Fruit fly (Drosophila melanogaster) whole organism, embryonic: Measurements from ENCODE around the gene CG31275.

Experiments
- Adf1 ChIP-seq: fragments of 200-800 bp; sonication (Bioruptor generic); IDR thresholded peaks from 2 replicates; pipeline ENCODE4 v1.3.6; 2022; ENCODE audit warnings: missing biosample characterization, missing genetic modification characterization
- BEAF-32 ChIP-seq: fragments of 200-800 bp; sonication (Bioruptor generic); optimal IDR thresholded peaks from 3 replicates; lab custom pipeline; 2017; ENCODE audit warnings: missing biosample characterization, missing genetic modification characterization, mild to moderate bottlenecking, moderate library complexity, missing genetic modification reagents
- Bgb ChIP-seq: fragments of 200-800 bp; sonication (Bioruptor generic); IDR thresholded peaks from 2 replicates; pipeline ENCODE4 v1.3.6; 2022; ENCODE audit warnings: missing biosample characterization, missing genetic modification characterization; ENCODE audit not compliant: partially characterized antibody
- CG10959 ChIP-seq: fragments of 200-800 bp; sonication (Bioruptor generic); IDR thresholded peaks from 2 replicates; pipeline ENCODE4 v1.3.6; 2022; ENCODE audit warnings: missing biosample characterization, missing genetic modification characterization
- CG13624 ChIP-seq: fragments of 200-800 bp; sonication (Bioruptor generic); optimal IDR thresholded peaks from 2 replicates; lab custom pipeline; 2016; ENCODE audit warnings: missing biosample characterization, missing genetic modification characterization
- CG1603 ChIP-seq: fragments of 200-800 bp; sonication (Bioruptor generic); optimal IDR thresholded peaks from 2 replicates; lab custom pipeline; 2019; ENCODE audit warnings: missing biosample characterization, mild to moderate bottlenecking, missing genetic modification characterization, moderate library complexity
- CG17568 ChIP-seq: fragments of 200-800 bp; sonication (Bioruptor generic); optimal IDR thresholded peaks from 2 replicates; lab custom pipeline; 2018; ENCODE audit warnings: missing biosample characterization, mild to moderate bottlenecking, missing genetic modification characterization, moderate library complexity
- CG1832 ChIP-seq: fragments of 200-800 bp; sonication (Bioruptor generic); optimal IDR thresholded peaks from 2 replicates; lab custom pipeline; 2017; ENCODE audit warnings: missing biosample characterization, mild to moderate bottlenecking, missing genetic modification characterization, inconsistent platforms
- CG2202 ChIP-seq: fragments of 200-800 bp; sonication (Bioruptor generic); optimal IDR thresholded peaks from 2 replicates; lab custom pipeline; 2018; ENCODE audit warnings: missing biosample characterization, mild to moderate bottlenecking, missing genetic modification characterization
- CG32767 ChIP-seq: fragments of 200-800 bp; sonication (Bioruptor generic); IDR thresholded peaks from 2 replicates; pipeline ENCODE4 v1.3.6; 2022; ENCODE audit warnings: missing biosample characterization, missing genetic modification characterization
- CG33557 ChIP-seq: fragments of 200-800 bp; sonication (Bioruptor generic); optimal IDR thresholded peaks from 2 replicates; lab custom pipeline; 2019; ENCODE audit warnings: missing biosample characterization, mild to moderate bottlenecking, missing genetic modification characterization, moderate library complexity
- CG6791 ChIP-seq: fragments of 200-800 bp; sonication (Bioruptor generic); IDR thresholded peaks from 3 replicates; pipeline ENCODE4 v1.3.6; 2022; ENCODE audit warnings: missing biosample characterization, missing genetic modification characterization; ENCODE audit not compliant: partially characterized antibody
- CG8478 ChIP-seq: fragments of >200 bp; optimal IDR thresholded peaks from 2 replicates; lab custom pipeline; 2018
- CkIIα-i1 ChIP-seq: fragments of 200-800 bp; sonication (Bioruptor generic); IDR thresholded peaks from 2 replicates; pipeline ENCODE4 v1.3.6; 2022; ENCODE audit warnings: missing biosample characterization, missing genetic modification characterization
- CoRest ChIP-seq: fragments of 200-800 bp; sonication (Bioruptor generic); optimal IDR thresholded peaks from 3 replicates; lab custom pipeline; 2018; ENCODE audit warnings: missing biosample characterization, mild to moderate bottlenecking, missing genetic modification characterization, moderate library complexity
- D ChIP-seq, 2 experiments: fragments of 200-800 bp in 1 of 2; fragments of >200 bp in 1 of 2; sonication (Bioruptor generic) in 1 of 2; optimal IDR thresholded peaks; 2 replicates in 1 of 2; 3 replicates in 1 of 2; lab custom pipeline; 2017; ENCODE audit warnings: mild to moderate bottlenecking in 1 of 2, missing biosample characterization in 1 of 2, missing genetic modification characterization in 1 of 2, missing genetic modification reagents in 1 of 2
- Deaf1 ChIP-seq: fragments of 200-800 bp; optimal IDR thresholded peaks from 3 replicates; lab custom pipeline; 2019; ENCODE audit warnings: missing biosample characterization, mild to moderate bottlenecking, missing genetic modification characterization, moderate library complexity
- Doc3 ChIP-seq: fragments of 200-800 bp; sonication (Bioruptor generic); IDR thresholded peaks from 3 replicates; pipeline ENCODE4 v1.3.6; 2022; ENCODE audit warnings: missing biosample characterization, missing genetic modification characterization; ENCODE audit not compliant: partially characterized antibody
- Kr ChIP-seq: fragments of 200-800 bp; sonication (Bioruptor generic); optimal IDR thresholded peaks from 2 replicates; lab custom pipeline; 2017; ENCODE audit warnings: missing biosample characterization, mild to moderate bottlenecking, missing genetic modification characterization
- Med ChIP-seq: fragments of 200-800 bp; sonication (Bioruptor generic); peaks from one replicate; lab custom pipeline; 2016; ENCODE audit warnings: missing biosample characterization, missing genetic modification characterization, mild to moderate bottlenecking, inconsistent platforms, moderate library complexity
- Opbp ChIP-seq: fragments of 200-800 bp; sonication (Bioruptor generic); IDR thresholded peaks from 3 replicates; pipeline ENCODE4 v1.3.6; 2022; ENCODE audit warnings: missing biosample characterization, missing genetic modification characterization; ENCODE audit not compliant: partially characterized antibody
- Trl ChIP-seq, 3 experiments: fragments of >200 bp in 2 of 3; fragments of 200-800 bp in 1 of 3; sonication (Bioruptor generic) in 1 of 3; optimal IDR thresholded peaks; 2 replicates in 1 of 3; 3 replicates in 2 of 3; lab custom pipeline; 2016 to 2017; ENCODE audit warnings: missing biosample characterization in 1 of 3, missing genetic modification characterization in 1 of 3
- Xrp1 ChIP-seq: fragments of 200-800 bp; sonication (Bioruptor generic); IDR thresholded peaks from 2 replicates; pipeline ENCODE4 v1.3.6; 2022; ENCODE audit warnings: missing biosample characterization, missing genetic modification characterization
- abd-A ChIP-seq: fragments of 200-800 bp; sonication (Bioruptor generic); optimal IDR thresholded peaks from 3 replicates; lab custom pipeline; 2019; ENCODE audit warnings: missing biosample characterization, mild to moderate bottlenecking, missing genetic modification characterization, moderate library complexity
- al ChIP-seq: fragments of 200-800 bp; sonication (Bioruptor generic); IDR thresholded peaks from 2 replicates; pipeline ENCODE4 v1.3.6; 2022; ENCODE audit warnings: missing biosample characterization, missing genetic modification characterization
- ara ChIP-seq: fragments of 200-800 bp; sonication (Bioruptor generic); IDR thresholded peaks from 2 replicates; pipeline ENCODE4 v1.3.6; 2022; ENCODE audit warnings: missing biosample characterization, missing genetic modification characterization
- ash1 ChIP-seq: fragments of 200-800 bp; sonication (Bioruptor generic); optimal IDR thresholded peaks from 2 replicates; lab custom pipeline; 2018; ENCODE audit warnings: missing biosample characterization, mild to moderate bottlenecking, missing genetic modification characterization
- caup ChIP-seq: fragments of 200-800 bp; sonication (Bioruptor generic); optimal IDR thresholded peaks from 3 replicates; lab custom pipeline; 2017; ENCODE audit warnings: missing biosample characterization, mild to moderate bottlenecking, missing genetic modification characterization, moderate library complexity; ENCODE audit not compliant: severe bottlenecking
- ewg ChIP-seq: fragments of 200-800 bp; sonication (Bioruptor generic); optimal IDR thresholded peaks from 3 replicates; lab custom pipeline; 2017; ENCODE audit warnings: mild to moderate bottlenecking, missing biosample characterization, missing genetic modification reagents, missing genetic modification characterization
- gcm ChIP-seq: fragments of 200-800 bp; sonication (Bioruptor generic); optimal IDR thresholded peaks from 2 replicates; lab custom pipeline; 2019; ENCODE audit warnings: missing biosample characterization, mild to moderate bottlenecking, missing genetic modification characterization, moderate library complexity
- kni ChIP-seq: fragments of 200-800 bp; sonication (Bioruptor generic); optimal IDR thresholded peaks from 3 replicates; lab custom pipeline; 2017; ENCODE audit warnings: mild to moderate bottlenecking, missing biosample characterization, missing genetic modification reagents, missing genetic modification characterization
- nmo ChIP-seq: fragments of 200-800 bp; sonication (Bioruptor generic); optimal IDR thresholded peaks from 2 replicates; lab custom pipeline; 2018; ENCODE audit warnings: missing biosample characterization, mild to moderate bottlenecking, missing genetic modification characterization, moderate library complexity
- oc ChIP-seq: fragments of 200-800 bp; sonication (Bioruptor generic); optimal IDR thresholded peaks from 2 replicates; lab custom pipeline; 2018; ENCODE audit warnings: missing biosample characterization, mild to moderate bottlenecking, missing genetic modification characterization, moderate library complexity
- onecut ChIP-seq: fragments of 200-800 bp; sonication (Bioruptor generic); IDR thresholded peaks from 2 replicates; pipeline ENCODE4 v1.3.6; 2022; ENCODE audit warnings: missing biosample characterization, missing genetic modification characterization
- ranshi ChIP-seq: fragments of 200-800 bp; sonication (Bioruptor generic); IDR thresholded peaks from 2 replicates; pipeline ENCODE4 v1.3.6; 2022; ENCODE audit warnings: missing biosample characterization, missing genetic modification characterization
- repo ChIP-seq: fragments of 200-800 bp; sonication (Bioruptor generic); optimal IDR thresholded peaks from 2 replicates; lab custom pipeline; 2016; ENCODE audit warnings: missing biosample characterization, missing genetic modification characterization
- rib ChIP-seq: fragments of 200-800 bp; sonication (Bioruptor generic); IDR thresholded peaks from 2 replicates; pipeline ENCODE4 v1.3.6; 2022; ENCODE audit warnings: missing biosample characterization, missing genetic modification characterization
- ro ChIP-seq: fragments of 200-800 bp; sonication (Bioruptor generic); IDR thresholded peaks from 2 replicates; pipeline ENCODE4 v1.3.6; 2022; ENCODE audit warnings: missing biosample characterization, missing genetic modification characterization
- run ChIP-seq: fragments of 200-800 bp; sonication (Bioruptor generic); optimal IDR thresholded peaks from 3 replicates; lab custom pipeline; 2018; ENCODE audit warnings: missing biosample characterization, mild to moderate bottlenecking, missing genetic modification characterization
- salm ChIP-seq: fragments of 200-800 bp; sonication (Bioruptor generic); optimal IDR thresholded peaks from 2 replicates; lab custom pipeline; 2018; ENCODE audit warnings: missing biosample characterization, mild to moderate bottlenecking, missing genetic modification characterization
- sd ChIP-seq: fragments of 200-800 bp; sonication (Bioruptor generic); optimal IDR thresholded peaks from 3 replicates; lab custom pipeline; 2018; ENCODE audit warnings: missing biosample characterization, mild to moderate bottlenecking, missing genetic modification characterization, moderate library complexity
- sim ChIP-seq: fragments of 200-800 bp; sonication (Bioruptor generic); IDR thresholded peaks from 2 replicates; pipeline ENCODE4 v1.3.6; 2022; ENCODE audit warnings: missing biosample characterization, missing genetic modification characterization
- slbo ChIP-seq: fragments of 200-800 bp; sonication (Bioruptor generic); IDR thresholded peaks from 2 replicates; pipeline ENCODE4 v1.3.6; 2022; ENCODE audit warnings: missing biosample characterization, missing genetic modification characterization
- sna ChIP-seq: fragments of 200-800 bp; sonication (Bioruptor generic); IDR thresholded peaks from 2 replicates; pipeline ENCODE4 v1.3.6; 2022; ENCODE audit warnings: missing biosample characterization, missing genetic modification characterization; ENCODE audit not compliant: partially characterized antibody
- stc ChIP-seq: fragments of 200-800 bp; sonication (Bioruptor generic); IDR thresholded peaks from 2 replicates; pipeline ENCODE4 v1.3.6; 2022; ENCODE audit warnings: missing biosample characterization, missing genetic modification characterization
- tll ChIP-seq, 2 experiments: fragments of 200-800 bp in 1 of 2; fragments of >200 bp in 1 of 2; sonication (Bioruptor generic) in 1 of 2; optimal IDR thresholded peaks; 2 replicates each; lab custom pipeline; 2017 to 2019; ENCODE audit warnings: missing biosample characterization in 2 of 2, missing genetic modification characterization in 2 of 2, mild to moderate bottlenecking in 1 of 2, moderate library complexity in 1 of 2
- yki ChIP-seq: fragments of >200 bp; optimal IDR thresholded peaks from 3 replicates; lab custom pipeline; 2018
- z ChIP-seq: fragments of 200-800 bp; sonication (Bioruptor generic); IDR thresholded peaks from 3 replicates; pipeline ENCODE4 v1.3.6; 2022; ENCODE audit warnings: missing biosample characterization, missing genetic modification characterization
- zen ChIP-seq: fragments of 200-800 bp; sonication (Bioruptor generic); optimal IDR thresholded peaks from 3 replicates; lab custom pipeline; 2018; ENCODE audit warnings: missing biosample characterization, mild to moderate bottlenecking, missing genetic modification characterization, moderate library complexity

CG31275 gene

DNA sequence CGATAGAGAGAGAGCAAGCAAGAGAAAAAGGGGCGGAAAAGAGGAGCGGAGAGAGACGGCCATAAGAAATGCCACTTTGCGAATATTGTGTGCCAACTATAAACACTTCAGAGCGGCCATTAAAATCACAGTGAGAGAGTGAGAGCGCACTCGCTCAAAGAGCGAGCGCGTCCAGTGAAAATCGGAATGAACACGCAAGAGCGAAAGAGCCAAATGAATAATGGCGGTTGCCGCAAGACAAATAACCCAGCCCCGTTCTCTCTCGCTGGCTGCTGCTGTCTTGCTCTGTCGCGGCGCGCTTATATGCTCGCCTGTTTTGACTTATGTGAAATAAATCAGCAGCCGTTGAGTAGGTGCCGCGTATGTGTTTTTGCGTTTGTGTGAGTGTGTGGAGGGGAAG is 48.3 kb downstream of the CG31275 start (continued):
- TF ChIP-seq salm (no peak), CG33557 (no peak), CG10959 (GFP tag; lab: Robert Waterston, UW) (no peak), BEAF-32 (GFP tag; lab: Kevin White, UChicago) (no peak), nmo (GFP tag; lab: Kevin White, UChicago) (peak; percentile 35), stc (GFP tag; lab: Robert Waterston, UW) (peak; percentile 36; the same call in 1 of the 2 replicates), z (GFP tag; lab: Robert Waterston, UW) (peak; percentile 95), run (no peak), Kr (GFP tag; lab: Kevin White, UChicago) (peak; percentile 14), D (optimal IDR thresholded peaks at IDR 0.05; lab: Kevin White, UChicago) (peak; percentile 79), D (GFP tag; optimal IDR thresholded peaks at IDR 0.05; lab: Kevin White, UChicago) (no peak), ro (GFP tag; lab: Robert Waterston, UW) (no peak), ranshi (GFP tag; lab: Robert Waterston, UW) (no peak), zen (tag; lab: Kevin White, UChicago) (peak; percentile 60), gcm (GFP tag; lab: Kevin White, UChicago) (peak; percentile 48), onecut (GFP tag; lab: Robert Waterston, UW) (0 out of 2 replicates have a peak, but pooled peaks have one; percentile 10), CG8478 (peak; percentile 89), oc (tag; lab: Kevin White, UChicago) (peak; percentile 65), sd (tag; lab: Kevin White, UChicago) (peak; percentile 70), CG1832 (peak; percentile 97), CG2202 (tag; lab: Kevin White, UChicago) (no peak), caup (GFP tag; lab: Kevin White, UChicago) (no peak), Bgb (0 out of 2 replicates have a peak, but pooled peaks have one; percentile 31), Med (GFP tag; lab: Kevin White, UChicago) (peak; percentile 65), abd-A (peak; percentile 100), al (GFP tag; lab: Robert Waterston, UW) (no peak), yki (lab: Kevin White, UChicago) (peak; percentile 95), slbo (no peak), CG6791 (peak; percentile 53; the same call in 1 of the 3 replicates), CG1603 (tag; lab: Kevin White, UChicago) (no peak), ewg (GFP tag; lab: Kevin White, UChicago) (peak; percentile 66), Xrp1 (0 out of 2 replicates have a peak, but pooled peaks have one; percentile 27), ara (GFP tag; lab: Robert Waterston, UW) (0 out of 2 replicates have a peak, but pooled peaks have one; percentile 17), Doc3 (peak; percentile 29; the same call in 1 of the 3 replicates), ash1 (GFP tag; lab: Kevin White, UChicago) (peak; percentile 42), tll (GFP tag; optimal IDR thresholded peaks at IDR 0.05; lab: Kevin White, UChicago) (peak in 1 of 2 experiments; percentile 89), CG32767 (peak; percentile 58; the same call in 1 of the 2 replicates), rib (GFP tag; lab: Robert Waterston, UW) (peak; percentile 66; the same call in 1 of the 2 replicates), CG13624 (GFP tag; lab: Kevin White, UChicago) (peak; percentile 21), Trl (optimal IDR thresholded peaks at IDR 0.05; lab: Kevin White, UChicago) (peak; percentile 98 to 99), Trl (GFP tag; optimal IDR thresholded peaks at IDR 0.05; lab: Kevin White, UChicago) (peak; percentile 70), kni (GFP tag; lab: Kevin White, UChicago) (peak; percentile 84), sna (GFP tag; lab: Robert Waterston, UW) (peak; percentile 62), Deaf1 (peak; percentile 15), CG17568 (GFP tag; lab: Kevin White, UChicago) (no peak), Adf1 (GFP tag; lab: Robert Waterston, UW) (peak; percentile 91), CoRest (peak; percentile 45), sim (GFP tag; lab: Robert Waterston, UW) (no peak), Opbp (peak; percentile 67), repo (GFP tag; lab: Kevin White, UChicago) (peak; percentile 9), CkIIα-i1 (GFP tag; lab: Robert Waterston, UW) (no peak)
